Worm (Caenorhabditis elegans) whole organism, L1 larva: ENCODE measurements around the gene fbxb-21.
"Not testable (repeated sequence)": the region's sequence is repeated elsewhere in the genome, so short reads cannot be mapped to it uniquely, and the experiment has no call there.

Source experiments
- C04F5.9 ChIP-seq: sonication (generic microtip); optimal IDR thresholded peaks from 2 replicates; lab custom pipeline; 2016; ENCODE audit warnings: missing genetic modification characterization, missing compliant biosample characterization
- C16A3.4 ChIP-seq: fragments of 150-350 bp; optimal IDR thresholded peaks from 2 replicates; lab custom pipeline; 2014; ENCODE audit warnings: missing biosample characterization, missing genetic modification characterization
- Y116A8C.19 ChIP-seq: sonication (generic microtip); optimal IDR thresholded peaks from 2 replicates; lab custom pipeline; 2016; ENCODE audit warnings: missing compliant biosample characterization, missing genetic modification characterization, borderline replicate concordance
- ama-1 ChIP-seq: fragments of 150-350 bp; optimal IDR thresholded peaks from 2 replicates; lab custom pipeline; 2014
- ceh-63 ChIP-seq: fragments of 200-800 bp; sonication (Bioruptor generic); optimal IDR thresholded peaks from 2 replicates; lab custom pipeline; 2018; ENCODE audit warnings: mild to moderate bottlenecking, missing genetic modification characterization, missing compliant biosample characterization
- ceh-82 ChIP-seq, 3 experiments: fragments of 150-350 bp in 1 of 3; sonication (generic microtip) in 2 of 3; optimal IDR thresholded peaks; 2 replicates each; lab custom pipeline; 2014 to 2017; ENCODE audit warnings: missing biosample characterization in 3 of 3, missing genetic modification characterization in 3 of 3
- ceh-88 ChIP-seq: fragments of 200-800 bp; sonication (Bioruptor generic); IDR thresholded peaks from 2 replicates; pipeline ENCODE4 v1.3.6; 2022; ENCODE audit warnings: missing genetic modification characterization, missing compliant biosample characterization
- ces-1 ChIP-seq: fragments of 150-350 bp; optimal IDR thresholded peaks from 2 replicates; lab custom pipeline; 2014; ENCODE audit warnings: missing biosample characterization, missing genetic modification reagents, missing genetic modification characterization
- dpl-1 ChIP-seq, 3 experiments: fragments of 150-350 bp in 2 of 3; sonication (generic microtip) in 1 of 3; optimal IDR thresholded peaks; 2 replicates each; lab custom pipeline; 2014 to 2017; ENCODE audit warnings: missing biosample characterization in 3 of 3, missing genetic modification characterization in 3 of 3, missing genetic modification reagents in 3 of 3
- dsc-1 ChIP-seq: sonication (generic microtip); optimal IDR thresholded peaks from 2 replicates; lab custom pipeline; 2016; ENCODE audit warnings: mild to moderate bottlenecking, missing genetic modification characterization, missing compliant biosample characterization
- efl-1 ChIP-seq, 4 experiments: fragments of 150-350 bp; optimal IDR thresholded peaks in 3 of 4; peaks in 1 of 4; 1 replicate in 1 of 4; 2 replicates in 3 of 4; lab custom pipeline; 2014; ENCODE audit warnings: missing biosample characterization in 2 of 4, missing genetic modification characterization in 2 of 4, missing genetic modification reagents in 2 of 4
- egl-27 ChIP-seq, 2 experiments: fragments of 150-350 bp in 1 of 2; sonication (generic microtip); optimal IDR thresholded peaks; 3 replicates each; lab custom pipeline; 2017 to 2018; ENCODE audit warnings: missing biosample characterization in 2 of 2, missing genetic modification characterization in 2 of 2, missing genetic modification reagents in 2 of 2
- elt-2 ChIP-seq: sonication (generic microtip); optimal IDR thresholded peaks from 2 replicates; lab custom pipeline; 2016; ENCODE audit warnings: missing genetic modification characterization, mild to moderate bottlenecking, inconsistent platforms, missing compliant biosample characterization, missing genetic modification reagents
- fkh-8 ChIP-seq: sonication (generic microtip); optimal IDR thresholded peaks from 2 replicates; lab custom pipeline; 2016; ENCODE audit warnings: mild to moderate bottlenecking, missing genetic modification characterization, missing compliant biosample characterization
- irx-1 ChIP-seq: sonication (generic microtip); optimal IDR thresholded peaks from 2 replicates; lab custom pipeline; 2016; ENCODE audit warnings: missing genetic modification characterization, missing compliant biosample characterization
- isw-1 ChIP-seq: fragments of 200-800 bp; sonication (Bioruptor generic); IDR thresholded peaks from 2 replicates; pipeline ENCODE4 v1.3.6; 2022; ENCODE audit warnings: missing genetic modification characterization, missing compliant biosample characterization
- jun-1 ChIP-seq: fragments of 150-350 bp; optimal IDR thresholded peaks from 2 replicates; lab custom pipeline; 2014; ENCODE audit warnings: missing biosample characterization, missing genetic modification reagents, missing genetic modification characterization
- lin-13 ChIP-seq: fragments of 150-350 bp; optimal IDR thresholded peaks from 2 replicates; lab custom pipeline; 2014; ENCODE audit warnings: missing biosample characterization, missing genetic modification reagents, missing genetic modification characterization
- lin-14 ChIP-seq: fragments of 200-800 bp; sonication (Bioruptor generic); optimal IDR thresholded peaks from 2 replicates; lab custom pipeline; 2018; ENCODE audit warnings: mild to moderate bottlenecking, missing genetic modification characterization, moderate library complexity, missing compliant biosample characterization
- lin-35 ChIP-seq, 2 experiments: fragments of 150-350 bp; optimal IDR thresholded peaks; 2 replicates each; lab custom pipeline; 2014; ENCODE audit warnings: missing biosample characterization in 2 of 2, missing genetic modification characterization in 2 of 2, missing genetic modification reagents in 2 of 2
- lin-39 ChIP-seq: fragments of 150-350 bp; optimal IDR thresholded peaks from 2 replicates; lab custom pipeline; 2014; ENCODE audit warnings: missing biosample characterization, missing genetic modification reagents, missing genetic modification characterization
- lsy-2 ChIP-seq, 2 experiments: fragments of 150-350 bp; optimal IDR thresholded peaks; 2 replicates each; lab custom pipeline; 2014; ENCODE audit warnings: missing biosample characterization in 2 of 2, missing genetic modification characterization in 2 of 2
- mdl-1 ChIP-seq, 2 experiments: fragments of 150-350 bp; optimal IDR thresholded peaks; 2 replicates each; lab custom pipeline; 2014 to 2017; ENCODE audit warnings: missing biosample characterization in 2 of 2, missing genetic modification characterization in 2 of 2, inconsistent platforms in 1 of 2
- mep-1 ChIP-seq: fragments of 150-350 bp; optimal IDR thresholded peaks from 2 replicates; lab custom pipeline; 2014; ENCODE audit warnings: missing biosample characterization, missing genetic modification characterization
- nhr-11 ChIP-seq: fragments of 150-350 bp; optimal IDR thresholded peaks from 2 replicates; lab custom pipeline; 2014; ENCODE audit warnings: missing biosample characterization, missing genetic modification characterization
- nhr-19 ChIP-seq: fragments of 200-800 bp; sonication (Bioruptor generic); conservative IDR thresholded peaks from 2 replicates; pipeline ENCODE4 v1.3.6; 2022; ENCODE audit warnings: missing genetic modification characterization, missing compliant biosample characterization
- nhr-20 ChIP-seq: sonication (generic microtip); optimal IDR thresholded peaks from 2 replicates; lab custom pipeline; 2016; ENCODE audit warnings: mild to moderate bottlenecking, missing genetic modification characterization, missing compliant biosample characterization
- nhr-237 ChIP-seq: fragments of 150-350 bp; optimal IDR thresholded peaks from 2 replicates; lab custom pipeline; 2014; ENCODE audit warnings: missing biosample characterization, missing genetic modification characterization
- nhr-28 ChIP-seq: fragments of 150-350 bp; optimal IDR thresholded peaks from 2 replicates; lab custom pipeline; 2014; ENCODE audit warnings: missing biosample characterization, missing genetic modification characterization
- nhr-85 ChIP-seq: sonication (generic microtip); peaks from one replicate; lab custom pipeline; 2016; ENCODE audit warnings: missing genetic modification characterization, inconsistent platforms, missing compliant biosample characterization
- nhr-90 ChIP-seq: sonication (generic microtip); optimal IDR thresholded peaks from 2 replicates; lab custom pipeline; 2016; ENCODE audit warnings: mild to moderate bottlenecking, missing genetic modification characterization, missing compliant biosample characterization; ENCODE audit not compliant: poor library complexity
- rnt-1 ChIP-seq: sonication (generic microtip); optimal IDR thresholded peaks from 2 replicates; lab custom pipeline; 2016; ENCODE audit warnings: mild to moderate bottlenecking, missing genetic modification characterization, moderate library complexity, missing compliant biosample characterization
- skn-1 ChIP-seq: fragments of 150-350 bp; optimal IDR thresholded peaks from 2 replicates; lab custom pipeline; 2014; ENCODE audit warnings: missing biosample characterization, missing genetic modification characterization
- swsn-7 ChIP-seq: sonication (generic microtip); optimal IDR thresholded peaks from 2 replicates; lab custom pipeline; 2016; ENCODE audit warnings: missing genetic modification characterization, missing compliant biosample characterization
- vab-15 ChIP-seq: sonication (generic microtip); optimal IDR thresholded peaks from 2 replicates; lab custom pipeline; 2017; ENCODE audit warnings: missing genotype, mild to moderate bottlenecking, missing genetic modification characterization, missing compliant biosample characterization

fbxb-21 gene

DNA sequence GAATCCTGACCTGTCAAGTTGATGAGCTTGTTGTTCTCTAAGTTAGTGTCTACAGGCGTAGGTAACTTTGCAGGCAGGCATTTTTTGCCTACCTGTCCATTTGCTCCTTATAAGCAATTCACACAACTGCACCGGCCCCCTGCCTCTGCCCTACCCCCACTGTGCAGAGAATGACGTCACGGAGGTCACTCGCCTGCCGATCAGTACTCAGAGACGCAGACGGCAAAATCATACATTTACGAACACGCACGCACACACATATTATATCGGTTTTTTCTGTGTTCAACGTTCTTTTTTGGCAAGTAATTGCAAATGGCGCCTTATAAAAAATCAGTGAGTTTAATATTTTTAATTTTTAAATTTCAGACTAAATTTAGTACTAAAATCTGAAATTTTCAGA is 14.8 kb upstream of the fbxb-21 start, which contains the start of gene duxl-1:
Gene duxl-1, plus strand, starts transcription at position 184 of the 400 bp plus-strand sequence.
- peak in 1 of 2 experiments; percentile 12 for TF ChIP-seq mdl-1 (tag; optimal IDR thresholded peaks at IDR 0.05; lab: Kevin White, UChicago)
- TF ChIP-seq rnt-1 (tag; lab: Kevin White, UChicago) = peak; percentile 24
- TF ChIP-seq ceh-63 (GFP tag; lab: Kevin White, UChicago) = no peak
- peak in 2 of 3 experiments; percentile 7 to 15 for TF ChIP-seq dpl-1 (GFP tag; optimal IDR thresholded peaks at IDR 0.05; lab: Kevin White, UChicago)
- peak; percentile 21 for TF ChIP-seq nhr-90
- peak; percentile 18 for TF ChIP-seq mep-1 (tag; lab: Kevin White, UChicago)
- no peak for TF ChIP-seq C16A3.4
- no peak for TF ChIP-seq fkh-8
- TF ChIP-seq vab-15 = no peak
- no peak for TF ChIP-seq lin-39 (tag; lab: Kevin White, UChicago)
- TF ChIP-seq skn-1 = no peak
- TF ChIP-seq lin-35 (GFP tag; optimal IDR thresholded peaks at IDR 0.05; lab: Kevin White, UChicago) = peak in 1 of 2 experiments; percentile 44
- TF ChIP-seq nhr-85 (tag; lab: Kevin White, UChicago) = peak; percentile 7
- TF ChIP-seq egl-27 (tag; optimal IDR thresholded peaks at IDR 0.05; lab: Kevin White, UChicago) = no peak
- TF ChIP-seq nhr-20 = peak; percentile 13
- peak in 1 of 2 experiments; percentile 37 for TF ChIP-seq efl-1 (optimal IDR thresholded peaks at IDR 0.05; lab: Kevin White, UChicago)
- TF ChIP-seq efl-1 (GFP tag; optimal IDR thresholded peaks at IDR 0.05 in 1 of 2; lab: Kevin White, UChicago) = peak in 1 of 2 experiments; percentile 2
- peak; percentile 63 for TF ChIP-seq lin-14 (GFP tag; lab: Kevin White, UChicago)
- no peak for TF ChIP-seq nhr-237 (tag; lab: Kevin White, UChicago)
- no peak for TF ChIP-seq isw-1 (GFP tag; lab: Robert Waterston, UW)
- peak in 1 of 2 experiments; percentile 38 for TF ChIP-seq lsy-2 (tag; optimal IDR thresholded peaks at IDR 0.05; lab: Kevin White, UChicago)
- TF ChIP-seq ceh-82 (tag; optimal IDR thresholded peaks at IDR 0.05; lab: Kevin White, UChicago) = peak in 1 of 3 experiments; percentile 9
- TF ChIP-seq elt-2 (tag; lab: Kevin White, UChicago) = peak; percentile 3

DNA sequence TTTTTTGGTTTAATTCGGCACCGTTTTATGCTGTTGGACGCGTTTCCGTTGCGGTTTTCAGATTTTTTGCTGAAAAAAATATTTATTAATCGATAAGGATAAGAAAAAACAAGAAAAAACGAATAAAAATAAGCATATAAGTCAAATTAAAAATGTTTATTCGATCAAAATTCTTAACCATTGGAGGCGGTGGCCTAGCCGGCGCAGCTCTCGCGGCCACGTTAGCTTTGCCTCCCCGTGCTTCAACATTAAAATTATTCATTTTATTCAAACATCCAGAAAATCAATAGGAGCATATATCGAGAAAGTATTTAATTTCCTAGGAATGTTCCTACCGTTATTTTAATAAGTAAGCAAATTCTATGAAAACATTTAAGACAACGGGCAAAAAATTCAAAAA is 14.2 kb upstream of the fbxb-21 start, which contains the start of gene ZC204.14:
Gene ZC204.14, minus strand, starts transcription at position 69 of the 400 bp plus-strand sequence.
- TF ChIP-seq elt-2 (tag; lab: Kevin White, UChicago) = no peak
- TF ChIP-seq lsy-2 (tag; optimal IDR thresholded peaks at IDR 0.05; lab: Kevin White, UChicago) = peak in 1 of 2 experiments; percentile 46

DNA sequence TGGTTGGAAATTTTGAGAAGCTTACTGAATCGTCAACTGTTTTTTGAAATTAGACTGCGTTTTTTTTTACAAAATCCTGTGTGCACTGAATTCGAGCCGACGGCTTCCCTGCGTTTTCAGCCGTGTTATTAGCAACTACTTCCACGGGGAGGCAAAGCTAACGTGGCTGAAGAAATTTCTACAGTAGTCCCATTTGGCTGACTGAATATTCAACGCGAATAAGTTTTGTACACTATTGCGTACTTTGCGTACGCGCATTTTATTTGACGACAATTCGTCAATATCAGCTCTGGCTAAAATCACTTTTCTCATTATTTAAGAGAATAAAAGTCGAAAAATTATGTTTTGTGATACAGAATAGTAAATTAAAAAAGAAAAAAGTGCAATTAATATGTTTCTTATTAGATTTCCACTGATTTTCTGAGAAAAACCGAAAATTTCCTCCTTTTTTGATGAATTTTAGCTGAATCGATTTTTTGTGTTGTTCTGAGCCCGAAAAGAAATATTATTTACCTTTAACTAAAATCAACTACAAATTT is 12.7 kb upstream of the fbxb-21 start:
- TF ChIP-seq efl-1 (optimal IDR thresholded peaks at IDR 0.05; lab: Kevin White, UChicago) (peak in 1 of 2 experiments; percentile 9), nhr-19 (peak; percentile 41), lsy-2 (tag; optimal IDR thresholded peaks at IDR 0.05; lab: Kevin White, UChicago) (peak in 1 of 2 experiments; percentile 55), ceh-88 (GFP tag; lab: Robert Waterston, UW) (peak; percentile 54)
- TF ChIP-seq efl-1 (GFP tag; optimal IDR thresholded peaks at IDR 0.05 in 1 of 2; lab: Kevin White, UChicago) = not testable (repeated sequence)

DNA sequence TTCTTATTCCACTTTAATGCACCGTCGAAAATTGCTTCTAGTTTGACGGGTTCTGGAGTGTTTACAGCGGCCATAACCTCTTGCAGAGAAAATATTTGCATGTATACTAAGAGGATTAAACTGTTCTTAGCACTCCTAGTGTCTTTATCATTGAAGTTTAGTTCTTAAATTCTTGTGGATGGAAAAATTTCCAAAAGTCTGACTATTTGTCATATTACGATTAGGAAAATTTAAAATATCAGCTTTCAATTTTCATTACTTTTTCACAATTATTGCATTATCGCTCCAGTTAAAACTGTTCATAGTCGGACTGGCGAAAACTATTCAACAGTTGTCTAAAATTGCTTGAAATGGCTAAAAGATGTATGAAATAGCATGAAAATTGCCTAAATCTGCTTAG is 12.2 kb upstream of the fbxb-21 start, which contains the start of gene ZC204.13:
Gene ZC204.13, minus strand, starts transcription at position 101 of the 400 bp plus-strand sequence.
- TF ChIP-seq C16A3.4; swsn-7 (tag; lab: Kevin White, UChicago); dsc-1 (tag; lab: Kevin White, UChicago): not testable (repeated sequence)
- TF ChIP-seq, all 84 proteins: peak for 0; not testable (repeated sequence) for 84

DNA sequence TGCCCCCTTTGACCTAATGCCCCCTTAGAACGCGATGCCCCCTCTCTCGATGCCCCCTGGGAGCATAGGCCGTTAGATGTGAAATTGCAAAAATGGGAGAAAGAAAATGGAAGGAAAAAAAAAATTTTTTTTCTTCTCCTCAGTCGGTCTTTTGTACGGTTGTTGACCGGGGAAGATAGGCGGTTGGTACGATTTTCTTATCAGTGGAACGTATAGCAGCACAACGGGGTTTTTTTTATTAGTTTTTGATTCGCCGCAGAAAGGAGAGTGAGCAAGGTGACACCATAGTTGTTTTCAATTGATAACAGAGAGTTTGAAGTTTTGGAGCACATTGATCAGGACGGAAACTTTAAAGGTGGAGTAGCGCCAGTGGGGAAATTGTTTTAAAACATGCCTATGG is 11.1 kb upstream of the fbxb-21 start:
- peak; percentile 74 for TF ChIP-seq elt-2 (tag; lab: Kevin White, UChicago)

DNA sequence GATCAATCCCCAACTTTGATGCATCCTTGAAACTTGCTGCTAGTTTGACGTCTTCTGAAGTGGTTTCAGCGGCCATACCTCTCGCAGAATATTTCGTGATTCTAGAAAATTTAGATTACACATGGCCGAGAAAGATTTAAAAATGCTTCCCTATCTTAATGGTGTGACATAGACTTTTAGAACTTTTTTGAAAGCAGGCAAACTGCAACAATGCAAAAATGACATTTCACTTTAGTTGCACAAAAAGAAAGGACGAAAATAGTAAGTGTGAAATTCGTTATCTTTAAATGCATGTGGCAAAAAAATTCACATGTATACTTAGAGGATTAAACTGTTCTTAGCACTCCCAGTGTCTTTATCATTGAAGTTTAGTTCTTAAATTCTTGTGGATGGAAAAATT is 8.5 kb upstream of the fbxb-21 start, which contains the start of gene ZC204.12:
Gene ZC204.12, minus strand, starts transcription at position 101 of the 400 bp plus-strand sequence.
- no peak for TF ChIP-seq nhr-20
- no peak for TF ChIP-seq irx-1 (tag; lab: Kevin White, UChicago)
- TF ChIP-seq ama-1 (lab: Kevin White, UChicago) = no peak
- TF ChIP-seq lin-13 (GFP tag; lab: Kevin White, UChicago) = no peak
- TF ChIP-seq nhr-11 (tag; lab: Kevin White, UChicago) = no peak
- no peak for TF ChIP-seq ces-1 (GFP tag; lab: Kevin White, UChicago)
- no peak for TF ChIP-seq nhr-28
- no peak for TF ChIP-seq C04F5.9 (tag; lab: Kevin White, UChicago)
- TF ChIP-seq ceh-82 (tag; optimal IDR thresholded peaks at IDR 0.05; lab: Kevin White, UChicago) = no peak
- no peak for TF ChIP-seq Y116A8C.19 (tag; lab: Kevin White, UChicago)
- no peak for TF ChIP-seq jun-1
